Worm (Caenorhabditis elegans): ENCODE results near the gene sdz-32.
"Not testable (repeated sequence)": the region's sequence is repeated elsewhere in the genome, so short reads cannot be mapped to it uniquely, and the experiment has no call there.

sdz-32 gene

DNA sequence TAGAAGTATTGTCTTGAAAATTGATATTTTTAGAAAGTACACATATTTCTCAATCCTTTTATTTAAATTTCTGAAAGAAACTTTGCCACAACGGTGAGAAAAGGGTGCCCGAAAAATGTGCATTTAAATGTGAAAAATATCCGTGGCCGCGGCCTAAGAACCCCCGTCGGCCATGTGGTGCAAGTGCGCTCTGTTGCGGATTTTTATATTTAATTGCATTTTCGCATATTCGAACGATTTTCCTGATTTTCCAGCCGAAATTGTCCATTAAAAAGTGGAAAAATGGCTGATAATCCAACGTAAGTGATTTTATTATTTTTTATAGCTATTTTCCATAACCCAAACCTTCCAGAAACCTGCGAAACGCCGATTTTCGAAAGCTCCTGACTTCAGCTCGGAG, 8.4 kb downstream of the sdz-32 start, which contains the start of gene smu-2 (continued):
- TF ChIP-seq unc-130 (GFP tag; optimal IDR thresholded peaks at IDR 0.05) (no peak), die-1 (tag; optimal IDR thresholded peaks at IDR 0.05) (no peak), akir-1 (GFP tag; optimal IDR thresholded peaks at IDR 0.05) (no peak), snpc-4 (GFP tag; optimal IDR thresholded peaks at IDR 0.05) (no peak), snpc-4 (tag; optimal IDR thresholded peaks at IDR 0.05) (peak in 1 of 4 experiments; percentile 23), Y53F4B.3 (GFP tag; IDR thresholded peaks at IDR 0.05) (no peak), ama-1 (optimal IDR thresholded peaks at IDR 0.05) (no peak), ama-1 (GFP tag; optimal IDR thresholded peaks at IDR 0.05) (no peak), nhr-179 (tag; optimal IDR thresholded peaks at IDR 0.05) (no peak), ceh-100 (GFP tag; IDR thresholded peaks at IDR 0.05) (no peak), hlh-12 (tag; optimal IDR thresholded peaks at IDR 0.05) (no peak), F49E8.2 (tag; optimal IDR thresholded peaks at IDR 0.05; ENCODE audit: insufficient read depth) (peak; percentile 1), sea-2 (GFP tag; IDR thresholded peaks at IDR 0.05) (no peak), rpc-1 (optimal IDR thresholded peaks at IDR 0.05) (no peak), rpc-1 (tag; optimal IDR thresholded peaks at IDR 0.05) (no peak), attf-3 (GFP tag; conservative IDR thresholded peaks at IDR 0.05) (no peak; the same call in 1 of the 2 replicates), ZK185.1 (tag; optimal IDR thresholded peaks at IDR 0.05; ENCODE audit: poor library complexity, severe bottlenecking) (no peak), lin-26 (GFP tag; IDR thresholded peaks at IDR 0.05) (0 out of 2 replicates have a peak, but pooled peaks have one; percentile 34), atf-7 (tag; optimal IDR thresholded peaks at IDR 0.05) (no peak), ztf-25 (GFP tag; IDR thresholded peaks at IDR 0.05) (0 out of 2 replicates have a peak, but pooled peaks have one; percentile 32), lin-40 (tag; optimal IDR thresholded peaks at IDR 0.05) (no peak), efl-1 (GFP tag; optimal IDR thresholded peaks at IDR 0.05) (peak; percentile 11), mes-4 (tag; optimal IDR thresholded peaks at IDR 0.05) (no peak), ccch-3 (GFP tag; optimal IDR thresholded peaks at IDR 0.05) (no peak), hmg-1.2 (GFP tag; IDR thresholded peaks at IDR 0.05) (peak; percentile 49; the same call in 1 of the 2 replicates), nhr-120 (GFP tag; IDR thresholded peaks at IDR 0.05) (no peak), F57A8.1 (GFP tag; optimal IDR thresholded peaks at IDR 0.05) (no peak), Y56A3A.18 (GFP tag; IDR thresholded peaks at IDR 0.05) (no peak), B0035.1 (tag; optimal IDR thresholded peaks at IDR 0.05) (no peak), ceh-91 (GFP tag; IDR thresholded peaks at IDR 0.05) (no peak), him-1 (tag; optimal IDR thresholded peaks at IDR 0.05) (peak; percentile 51), Y67H2A.10 (GFP tag; conservative IDR thresholded peaks at IDR 0.05) (no peak), bed-1 (GFP tag; IDR thresholded peaks at IDR 0.05) (no peak)

DNA sequence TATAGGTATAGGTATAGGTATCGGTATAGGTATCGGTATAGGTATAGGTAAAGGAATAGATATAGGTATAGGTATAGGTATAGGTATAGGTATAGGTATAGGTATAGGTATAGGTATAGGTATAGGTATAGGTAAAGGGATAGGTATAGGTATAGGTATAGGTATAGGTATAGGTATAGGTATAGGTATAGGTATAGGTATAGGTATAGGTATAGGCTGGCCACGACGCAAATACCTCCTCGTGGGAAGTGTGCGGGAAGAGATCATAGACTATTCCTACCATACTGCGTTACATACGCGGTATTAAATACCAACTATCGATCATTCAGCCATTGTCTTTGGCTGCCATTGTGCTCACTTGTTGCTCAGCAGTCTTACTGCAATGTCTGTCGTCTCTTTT, 17.0 kb downstream of the sdz-32 start, which contains the start of gene fbxb-112:
fbxb-112 (plus strand) TSS at position 301 of the 400 bp plus-strand sequence.
- TF ChIP-seq bed-1, mcd-1, egl-18 (GFP tag; IDR thresholded peaks at IDR 0.05): not testable (repeated sequence)

DNA sequence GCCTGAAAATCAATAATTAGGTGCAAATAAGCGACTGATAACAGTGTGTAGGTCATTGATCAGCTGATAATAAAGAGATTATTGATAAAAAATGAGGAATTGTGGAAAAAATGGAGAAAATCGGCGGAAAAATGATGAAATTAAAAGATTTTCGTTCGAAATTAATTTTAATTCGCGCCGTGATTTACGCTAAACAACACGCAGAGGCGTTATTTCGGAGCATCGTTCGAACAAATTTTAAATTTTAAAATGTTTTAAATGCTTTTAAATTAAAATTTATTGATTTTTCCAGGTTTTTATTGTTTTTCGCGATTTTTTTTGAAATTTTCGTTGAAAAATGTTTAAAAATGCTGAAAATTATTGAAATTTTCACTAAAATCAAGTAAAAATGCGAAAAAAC, 25.5 kb downstream of the sdz-32 start, which contains the start of gene Y49F6B.9:
Y49F6B.9 (minus strand) TSS at position 2 of the 400 bp plus-strand sequence.
- TF ChIP-seq attf-3 (GFP tag; conservative IDR thresholded peaks at IDR 0.05): peak; percentile 85
- TF ChIP-seq efl-1 (GFP tag; optimal IDR thresholded peaks at IDR 0.05): peak; percentile 40
- no peak for TF ChIP-seq F37B4.10 (GFP tag; IDR thresholded peaks at IDR 0.05)
- no peak for TF ChIP-seq ekl-4 (GFP tag; IDR thresholded peaks at IDR 0.05)
- no peak for TF ChIP-seq lin-26 (GFP tag; IDR thresholded peaks at IDR 0.05)
